Fruit fly (Drosophila melanogaster): ENCODE results near the gene Grip163.

Gene Grip163

dm6 chr3L:11997959-11998358 lies at the start of gene Grip163:
Gene Grip163 (minus strand): TSS chr3L:11998138.
- TF ChIP-seq CG9705 (GFP tag; optimal IDR thresholded peaks at IDR 0.05) (no peak), Hnf4 (GFP tag; optimal IDR thresholded peaks at IDR 0.05) (no peak), dsf (GFP tag; optimal IDR thresholded peaks at IDR 0.05; ENCODE audit: borderline replicate concordance) (no peak), sage (GFP tag; optimal IDR thresholded peaks at IDR 0.05) (no peak), dmrt93B (GFP tag; optimal IDR thresholded peaks at IDR 0.05) (no peak), Vsx2 (GFP tag; optimal IDR thresholded peaks at IDR 0.05; ENCODE audit: partially characterized antibody) (no peak), jim (GFP tag; optimal IDR thresholded peaks at IDR 0.05) (no peak), Abd-B (GFP tag; optimal IDR thresholded peaks at IDR 0.05) (no peak), Jra (GFP tag; optimal IDR thresholded peaks at IDR 0.05) (no peak), usp (GFP tag; optimal IDR thresholded peaks at IDR 0.05) (no peak), HLH106 (tag; optimal IDR thresholded peaks at IDR 0.05) (no peak), brk (GFP tag; optimal IDR thresholded peaks at IDR 0.05) (no peak), Mio (GFP tag; optimal IDR thresholded peaks at IDR 0.05) (no peak), rgr (GFP tag; optimal IDR thresholded peaks at IDR 0.05) (no peak)

dm6 chr3L:12045443-12045842 lies 47.5 kb upstream of the Grip163 start:
- TF ChIP-seq Dif (GFP tag; optimal IDR thresholded peaks at IDR 0.05; ENCODE audit: partially characterized antibody) = no peak
- TF ChIP-seq rgr (GFP tag; optimal IDR thresholded peaks at IDR 0.05) = peak; percentile 1

dm6 chr3L:12044279-12044678 lies 46.3 kb upstream of the Grip163 start, which contains the start of gene CG43638:
Gene CG43638 (plus strand): TSS chr3L:12044579.
- TF ChIP-seq lola (GFP tag; optimal IDR thresholded peaks at IDR 0.05) (no peak), Rel (GFP tag; optimal IDR thresholded peaks at IDR 0.05) (no peak), Rel (tag; optimal IDR thresholded peaks at IDR 0.05) (no peak), usp (GFP tag; optimal IDR thresholded peaks at IDR 0.05) (no peak), dsf (GFP tag; optimal IDR thresholded peaks at IDR 0.05; ENCODE audit: borderline replicate concordance) (no peak), Hr83 (GFP tag; optimal IDR thresholded peaks at IDR 0.05; ENCODE audit: poor library complexity, severe bottlenecking) (no peak), CG9705 (GFP tag; optimal IDR thresholded peaks at IDR 0.05) (no peak), dmrt93B (GFP tag; optimal IDR thresholded peaks at IDR 0.05) (no peak), GATAd (GFP tag; optimal IDR thresholded peaks at IDR 0.05) (no peak), CrebA (GFP tag; optimal IDR thresholded peaks at IDR 0.05; ENCODE audit: borderline replicate concordance) (no peak)

- TF ChIP-seq HLH106 (tag; optimal IDR thresholded peaks at IDR 0.05) (no peak), woc (GFP tag; optimal IDR thresholded peaks at IDR 0.05) (no peak), rgr (GFP tag; optimal IDR thresholded peaks at IDR 0.05) (no peak)
Measured at dm6 chr3L:12042087-12042486, 44.1 kb upstream of the Grip163 start, which contains the start of gene CG6793. Gene CG6793 (plus strand): TSS chr3L:12042387.

- TF ChIP-seq dl (GFP tag; optimal IDR thresholded peaks at IDR 0.05; ENCODE audit: insufficient read depth in 1 of 2, partially characterized antibody in 2 of 2) (no peak), Hr83 (GFP tag; optimal IDR thresholded peaks at IDR 0.05; ENCODE audit: poor library complexity, severe bottlenecking) (peak; percentile 11), lola (GFP tag; optimal IDR thresholded peaks at IDR 0.05) (no peak), psq (GFP tag; optimal IDR thresholded peaks at IDR 0.05) (peak; percentile 64), ey (GFP tag; optimal IDR thresholded peaks at IDR 0.05) (peak; percentile 26), CG9705 (GFP tag; optimal IDR thresholded peaks at IDR 0.05) (no peak), CrebA (GFP tag; optimal IDR thresholded peaks at IDR 0.05; ENCODE audit: borderline replicate concordance) (no peak), h (GFP tag; optimal IDR thresholded peaks at IDR 0.05) (peak; percentile 5), Vsx2 (GFP tag; optimal IDR thresholded peaks at IDR 0.05; ENCODE audit: partially characterized antibody) (peak; percentile 77), Myc (optimal IDR thresholded peaks at IDR 0.05) (no peak), GATAd (GFP tag; optimal IDR thresholded peaks at IDR 0.05) (no peak), Dif (GFP tag; optimal IDR thresholded peaks at IDR 0.05; ENCODE audit: partially characterized antibody) (peak; percentile 73), fru (GFP tag; optimal IDR thresholded peaks at IDR 0.05) (peak; percentile 24)
Measured at dm6 chr3L:12040313-12040924, 42.5 kb upstream of the Grip163 start.

- TF ChIP-seq tai (GFP tag; optimal IDR thresholded peaks at IDR 0.05) (no peak), pan (optimal IDR thresholded peaks at IDR 0.05) (no peak), Myc (optimal IDR thresholded peaks at IDR 0.05) (no peak), Hr83 (GFP tag; optimal IDR thresholded peaks at IDR 0.05; ENCODE audit: poor library complexity, severe bottlenecking) (no peak), Dif (GFP tag; optimal IDR thresholded peaks at IDR 0.05; ENCODE audit: partially characterized antibody) (no peak), br (GFP tag; optimal IDR thresholded peaks at IDR 0.05) (no peak), CG9705 (GFP tag; optimal IDR thresholded peaks at IDR 0.05) (no peak)
Measured at dm6 chr3L:12039084-12039483, 41.1 kb upstream of the Grip163 start.

Measured in whole organism, wandering third instar larva.